Worm (Caenorhabditis elegans) whole organism, L1 larva: ENCODE data around the gene M28.8.
A peak's percentile ranks its signal among the peaks of the same experiment; 100 is the strongest.

Experiments
- C04F5.9 ChIP-seq: sonication (generic microtip); optimal IDR thresholded peaks from 2 replicates; lab custom pipeline; 2016; ENCODE audit warnings: missing genetic modification characterization, missing compliant biosample characterization
- C16A3.4 ChIP-seq: fragments of 150-350 bp; optimal IDR thresholded peaks from 2 replicates; lab custom pipeline; 2014; ENCODE audit warnings: missing biosample characterization, missing genetic modification characterization
- F16B12.6 ChIP-seq: fragments of 150-350 bp; optimal IDR thresholded peaks from 2 replicates; lab custom pipeline; 2014; ENCODE audit warnings: missing biosample characterization, missing genetic modification characterization
- aly-2 ChIP-seq: fragments of 150-350 bp; optimal IDR thresholded peaks from 2 replicates; lab custom pipeline; 2014; ENCODE audit warnings: missing biosample characterization, missing genetic modification characterization
- blmp-1 ChIP-seq: fragments of 150-350 bp; optimal IDR thresholded peaks from 2 replicates; lab custom pipeline; 2014; ENCODE audit warnings: missing biosample characterization, missing genetic modification characterization
- ceh-8 ChIP-seq: fragments of 200-800 bp; sonication (Bioruptor generic); optimal IDR thresholded peaks from 2 replicates; lab custom pipeline; 2018; ENCODE audit warnings: mild to moderate bottlenecking, missing genetic modification characterization, moderate library complexity, missing compliant biosample characterization
- ceh-82 ChIP-seq, 3 experiments: fragments of 150-350 bp in 1 of 3; sonication (generic microtip) in 2 of 3; optimal IDR thresholded peaks; 2 replicates each; lab custom pipeline; 2014 to 2017; ENCODE audit warnings: missing biosample characterization in 3 of 3, missing genetic modification characterization in 3 of 3
- efl-1 ChIP-seq, 4 experiments: fragments of 150-350 bp; optimal IDR thresholded peaks in 3 of 4; peaks in 1 of 4; 1 replicate in 1 of 4; 2 replicates in 3 of 4; lab custom pipeline; 2014; ENCODE audit warnings: missing biosample characterization in 2 of 4, missing genetic modification characterization in 2 of 4, missing genetic modification reagents in 2 of 4
- efl-3 ChIP-seq: fragments of 200-800 bp; sonication (Bioruptor generic); optimal IDR thresholded peaks from 2 replicates; lab custom pipeline; 2018; ENCODE audit warnings: mild to moderate bottlenecking, missing genetic modification characterization, missing compliant biosample characterization
- egl-27 ChIP-seq, 2 experiments: fragments of 150-350 bp in 1 of 2; sonication (generic microtip); optimal IDR thresholded peaks; 3 replicates each; lab custom pipeline; 2017 to 2018; ENCODE audit warnings: missing biosample characterization in 2 of 2, missing genetic modification characterization in 2 of 2, missing genetic modification reagents in 2 of 2
- elt-2 ChIP-seq: sonication (generic microtip); optimal IDR thresholded peaks from 2 replicates; lab custom pipeline; 2016; ENCODE audit warnings: missing genetic modification characterization, mild to moderate bottlenecking, inconsistent platforms, missing compliant biosample characterization, missing genetic modification reagents
- elt-3 ChIP-seq, 6 experiments: fragments of 150-350 bp in 1 of 6; sonication (generic microtip); optimal IDR thresholded peaks; 2 replicates each; lab custom pipeline; 2017 to 2018; ENCODE audit warnings: missing biosample characterization in 6 of 6, missing genetic modification characterization in 6 of 6, inconsistent platforms in 1 of 6
- fkh-10 ChIP-seq: sonication (generic microtip); optimal IDR thresholded peaks from 2 replicates; lab custom pipeline; 2017; ENCODE audit warnings: missing biosample characterization, missing genetic modification reagents, missing genetic modification characterization
- fkh-8 ChIP-seq: sonication (generic microtip); optimal IDR thresholded peaks from 2 replicates; lab custom pipeline; 2016; ENCODE audit warnings: mild to moderate bottlenecking, missing genetic modification characterization, missing compliant biosample characterization
- fos-1 ChIP-seq: fragments of 150-350 bp; optimal IDR thresholded peaks from 2 replicates; lab custom pipeline; 2014; ENCODE audit warnings: missing biosample characterization, missing genetic modification characterization
- grh-1 ChIP-seq: fragments of 200-800 bp; sonication (Bioruptor generic); IDR thresholded peaks from 2 replicates; pipeline ENCODE4 v1.3.6; 2022; ENCODE audit warnings: missing genetic modification reagents, missing genetic modification characterization, missing compliant biosample characterization
- hlh-4 ChIP-seq: sonication (generic microtip); optimal IDR thresholded peaks from 2 replicates; lab custom pipeline; 2016; ENCODE audit warnings: mild to moderate bottlenecking, missing genetic modification characterization, missing compliant biosample characterization
- isw-1 ChIP-seq: fragments of 200-800 bp; sonication (Bioruptor generic); IDR thresholded peaks from 2 replicates; pipeline ENCODE4 v1.3.6; 2022; ENCODE audit warnings: missing genetic modification characterization, missing compliant biosample characterization
- jun-1 ChIP-seq: fragments of 150-350 bp; optimal IDR thresholded peaks from 2 replicates; lab custom pipeline; 2014; ENCODE audit warnings: missing biosample characterization, missing genetic modification reagents, missing genetic modification characterization
- lin-13 ChIP-seq: fragments of 150-350 bp; optimal IDR thresholded peaks from 2 replicates; lab custom pipeline; 2014; ENCODE audit warnings: missing biosample characterization, missing genetic modification reagents, missing genetic modification characterization
- lin-14 ChIP-seq: fragments of 200-800 bp; sonication (Bioruptor generic); optimal IDR thresholded peaks from 2 replicates; lab custom pipeline; 2018; ENCODE audit warnings: mild to moderate bottlenecking, missing genetic modification characterization, moderate library complexity, missing compliant biosample characterization
- lin-35 ChIP-seq, 2 experiments: fragments of 150-350 bp; optimal IDR thresholded peaks; 2 replicates each; lab custom pipeline; 2014; ENCODE audit warnings: missing biosample characterization in 2 of 2, missing genetic modification characterization in 2 of 2, missing genetic modification reagents in 2 of 2
- lsy-2 ChIP-seq, 2 experiments: fragments of 150-350 bp; optimal IDR thresholded peaks; 2 replicates each; lab custom pipeline; 2014; ENCODE audit warnings: missing biosample characterization in 2 of 2, missing genetic modification characterization in 2 of 2
- mdl-1 ChIP-seq, 2 experiments: fragments of 150-350 bp; optimal IDR thresholded peaks; 2 replicates each; lab custom pipeline; 2014 to 2017; ENCODE audit warnings: missing biosample characterization in 2 of 2, missing genetic modification characterization in 2 of 2, inconsistent platforms in 1 of 2
- mef-2 ChIP-seq: fragments of 150-350 bp; optimal IDR thresholded peaks from 2 replicates; lab custom pipeline; 2014; ENCODE audit warnings: missing biosample characterization, missing genetic modification characterization
- nhr-11 ChIP-seq: fragments of 150-350 bp; optimal IDR thresholded peaks from 2 replicates; lab custom pipeline; 2014; ENCODE audit warnings: missing biosample characterization, missing genetic modification characterization
- nhr-19 ChIP-seq: fragments of 200-800 bp; sonication (Bioruptor generic); conservative IDR thresholded peaks from 2 replicates; pipeline ENCODE4 v1.3.6; 2022; ENCODE audit warnings: missing genetic modification characterization, missing compliant biosample characterization
- nhr-20 ChIP-seq: sonication (generic microtip); optimal IDR thresholded peaks from 2 replicates; lab custom pipeline; 2016; ENCODE audit warnings: mild to moderate bottlenecking, missing genetic modification characterization, missing compliant biosample characterization
- nhr-237 ChIP-seq: fragments of 150-350 bp; optimal IDR thresholded peaks from 2 replicates; lab custom pipeline; 2014; ENCODE audit warnings: missing biosample characterization, missing genetic modification characterization
- nhr-28 ChIP-seq: fragments of 150-350 bp; optimal IDR thresholded peaks from 2 replicates; lab custom pipeline; 2014; ENCODE audit warnings: missing biosample characterization, missing genetic modification characterization
- nhr-71 ChIP-seq: sonication (generic microtip); optimal IDR thresholded peaks from 2 replicates; lab custom pipeline; 2016; ENCODE audit warnings: mild to moderate bottlenecking, missing genetic modification characterization, moderate library complexity, missing compliant biosample characterization
- nhr-77 ChIP-seq: fragments of 150-350 bp; optimal IDR thresholded peaks from 2 replicates; lab custom pipeline; 2014; ENCODE audit warnings: missing biosample characterization, missing genetic modification characterization
- nhr-90 ChIP-seq: sonication (generic microtip); optimal IDR thresholded peaks from 2 replicates; lab custom pipeline; 2016; ENCODE audit warnings: mild to moderate bottlenecking, missing genetic modification characterization, missing compliant biosample characterization; ENCODE audit not compliant: poor library complexity
- pag-3 ChIP-seq: sonication (generic microtip); optimal IDR thresholded peaks from 2 replicates; lab custom pipeline; 2017; ENCODE audit warnings: missing genetic modification characterization, mild to moderate bottlenecking, missing compliant biosample characterization, antibody characterized with exemption, borderline replicate concordance; ENCODE audit not compliant: insufficient read depth
- pax-3 ChIP-seq: fragments of 200-800 bp; sonication (Bioruptor generic); optimal IDR thresholded peaks from 2 replicates; lab custom pipeline; 2018; ENCODE audit warnings: mild to moderate bottlenecking, missing genetic modification characterization, moderate library complexity, missing compliant biosample characterization
- rnt-1 ChIP-seq: sonication (generic microtip); optimal IDR thresholded peaks from 2 replicates; lab custom pipeline; 2016; ENCODE audit warnings: mild to moderate bottlenecking, missing genetic modification characterization, moderate library complexity, missing compliant biosample characterization
- swsn-7 ChIP-seq: sonication (generic microtip); optimal IDR thresholded peaks from 2 replicates; lab custom pipeline; 2016; ENCODE audit warnings: missing genetic modification characterization, missing compliant biosample characterization
- unc-130 ChIP-seq: fragments of 150-350 bp; optimal IDR thresholded peaks from 2 replicates; lab custom pipeline; 2017; ENCODE audit warnings: missing biosample characterization, missing genetic modification characterization, inconsistent platforms
- unc-30 ChIP-seq: sonication (generic microtip); optimal IDR thresholded peaks from 2 replicates; lab custom pipeline; 2017; ENCODE audit warnings: missing biosample characterization, missing genetic modification characterization
- unc-62 ChIP-seq: fragments of 150-350 bp; optimal IDR thresholded peaks from 2 replicates; lab custom pipeline; 2014; ENCODE audit warnings: missing biosample characterization, missing genetic modification reagents, missing genetic modification characterization
- unc-86 ChIP-seq: sonication (generic microtip); optimal IDR thresholded peaks from 2 replicates; lab custom pipeline; 2016; ENCODE audit warnings: missing genetic modification characterization, missing compliant biosample characterization
- xbp-1 ChIP-seq: sonication (generic microtip); optimal IDR thresholded peaks from 2 replicates; lab custom pipeline; 2016; ENCODE audit warnings: missing genetic modification characterization, missing compliant biosample characterization
- zip-4 ChIP-seq: fragments of 200-800 bp; sonication (Bioruptor generic); optimal IDR thresholded peaks from 2 replicates; lab custom pipeline; 2018; ENCODE audit warnings: mild to moderate bottlenecking, missing genetic modification characterization, moderate library complexity, missing compliant biosample characterization

The M28.8 gene

ce11 chrII:10656395-10656794 is 28.3 kb downstream of the M28.8 start:
- TF ChIP-seq elt-2 (tag; lab: Kevin White, UChicago) (peak; percentile 29), jun-1 (no peak)

ce11 chrII:10657632-10658108 is 29.6 kb downstream of the M28.8 start, which contains the start of gene lact-3:
TSS of gene lact-3 (minus strand) at chrII:10657682.
- TF ChIP-seq nhr-237 (tag; lab: Kevin White, UChicago) (no peak), fos-1 (no peak), lsy-2 (tag; optimal IDR thresholded peaks at IDR 0.05; lab: Kevin White, UChicago) (peak in 1 of 2 experiments; percentile 22), efl-3 (GFP tag; lab: Kevin White, UChicago) (no peak), ceh-82 (tag; optimal IDR thresholded peaks at IDR 0.05; lab: Kevin White, UChicago) (no peak), lin-35 (GFP tag; optimal IDR thresholded peaks at IDR 0.05; lab: Kevin White, UChicago) (peak in 1 of 2 experiments; percentile 6), nhr-77 (tag; lab: Kevin White, UChicago) (no peak), elt-3 (tag; optimal IDR thresholded peaks at IDR 0.05; lab: Kevin White, UChicago) (no peak), nhr-71 (tag; lab: Kevin White, UChicago) (peak; percentile 1), lin-14 (peak; percentile 15), efl-1 (optimal IDR thresholded peaks at IDR 0.05; lab: Kevin White, UChicago) (peak in 1 of 2 experiments; percentile 12), efl-1 (GFP tag; optimal IDR thresholded peaks at IDR 0.05 in 1 of 2; lab: Kevin White, UChicago) (no peak), nhr-19 (0 out of 2 replicates have a peak, but pooled peaks have one; percentile 7), grh-1 (GFP tag; lab: Robert Waterston, UW) (peak; percentile 36; the same call in 1 of the 2 replicates)

- TF ChIP-seq hlh-4 (tag; lab: Kevin White, UChicago) (no peak), nhr-11 (peak; percentile 14), jun-1 (peak; percentile 33), nhr-77 (tag; lab: Kevin White, UChicago) (peak; percentile 46), unc-30 (tag; lab: Kevin White, UChicago) (no peak), efl-1 (optimal IDR thresholded peaks at IDR 0.05; lab: Kevin White, UChicago) (peak; percentile 82 to 83), efl-1 (GFP tag; optimal IDR thresholded peaks at IDR 0.05 in 1 of 2; lab: Kevin White, UChicago) (peak; percentile 74 to 96), mdl-1 (tag; optimal IDR thresholded peaks at IDR 0.05; lab: Kevin White, UChicago) (peak in 1 of 2 experiments; percentile 44), elt-2 (tag; lab: Kevin White, UChicago) (peak; percentile 10), nhr-20 (peak; percentile 80), nhr-237 (tag; lab: Kevin White, UChicago) (peak; percentile 7), C16A3.4 (tag; lab: Kevin White, UChicago) (peak; percentile 60), blmp-1 (tag; lab: Kevin White, UChicago) (peak; percentile 68), unc-86 (tag; lab: Kevin White, UChicago) (peak; percentile 23), fkh-8 (tag; lab: Kevin White, UChicago) (peak; percentile 37), ceh-8 (no peak), lin-14 (peak; percentile 85), lin-13 (GFP tag; lab: Kevin White, UChicago) (peak; percentile 45), aly-2 (tag; lab: Kevin White, UChicago) (peak; percentile 37), egl-27 (tag; optimal IDR thresholded peaks at IDR 0.05; lab: Kevin White, UChicago) (no peak), F16B12.6 (peak; percentile 49), pag-3 (peak; percentile 84), nhr-71 (tag; lab: Kevin White, UChicago) (peak; percentile 82), xbp-1 (tag; lab: Kevin White, UChicago) (peak; percentile 71), lin-35 (GFP tag; optimal IDR thresholded peaks at IDR 0.05; lab: Kevin White, UChicago) (peak; percentile 83 to 85), ceh-82 (tag; optimal IDR thresholded peaks at IDR 0.05; lab: Kevin White, UChicago) (peak; percentile 46 to 76 (median 57)), mef-2 (tag; lab: Kevin White, UChicago) (no peak), unc-62 (GFP tag; lab: Kevin White, UChicago) (no peak), zip-4 (GFP tag; lab: Kevin White, UChicago) (no peak), elt-3 (tag; optimal IDR thresholded peaks at IDR 0.05; lab: Kevin White, UChicago) (peak in 2 of 6 experiments; percentile 58 to 91), fkh-10 (GFP tag; lab: Kevin White, UChicago) (peak; percentile 32), C04F5.9 (tag; lab: Kevin White, UChicago) (no peak), lsy-2 (tag; optimal IDR thresholded peaks at IDR 0.05; lab: Kevin White, UChicago) (peak; percentile 84 to 89), pax-3 (tag; lab: Kevin White, UChicago) (no peak), swsn-7 (peak; percentile 68), unc-130 (tag; lab: Kevin White, UChicago) (peak; percentile 76), isw-1 (GFP tag; lab: Robert Waterston, UW) (peak; percentile 16), nhr-90 (tag; lab: Kevin White, UChicago) (peak; percentile 57), grh-1 (GFP tag; lab: Robert Waterston, UW) (peak; percentile 53; the same call in 1 of the 2 replicates), nhr-28 (tag; lab: Kevin White, UChicago) (no peak), rnt-1 (tag; lab: Kevin White, UChicago) (peak; percentile 62)
Measured at ce11 chrII:10658576-10659256, 30.7 kb downstream of the M28.8 start, which contains the start of the genes snu-13 and rsp-7. TSS of gene snu-13 (minus strand) at chrII:10658626. TSS of gene rsp-7 (plus strand) at chrII:10659206.
